Worm (Caenorhabditis elegans): ENCODE results near the gene bus-18.

DNA sequence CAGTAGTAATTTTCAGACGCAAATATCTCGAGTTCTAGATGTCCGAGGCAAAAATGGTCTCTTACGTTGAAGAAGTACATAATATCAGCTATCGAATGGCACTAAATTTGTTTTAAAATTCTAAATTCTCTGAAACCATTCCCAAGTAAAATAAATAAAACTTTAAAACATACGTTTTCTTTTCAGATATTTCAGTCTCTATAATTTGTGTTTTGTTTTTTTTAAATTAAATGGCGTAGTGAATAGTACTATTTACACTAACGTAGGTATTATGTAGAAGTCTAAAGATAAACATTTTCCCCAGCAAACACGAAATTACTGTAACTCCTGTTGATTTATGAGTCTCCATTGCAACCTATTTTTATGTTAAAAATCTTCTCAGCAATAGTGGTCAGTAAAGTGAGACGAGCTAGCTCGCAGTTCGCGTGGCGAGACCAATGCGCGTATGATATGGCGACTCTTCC, 43.8 kb downstream of the bus-18 start:
- TF ChIP-seq ama-1 (optimal IDR thresholded peaks at IDR 0.05) = no peak
- no peak for TF ChIP-seq ceh-13 (GFP tag; optimal IDR thresholded peaks at IDR 0.05)
- TF ChIP-seq aly-1 (tag; optimal IDR thresholded peaks at IDR 0.05) = no peak
- no peak for TF ChIP-seq ets-7 (tag; optimal IDR thresholded peaks at IDR 0.05)
- TF ChIP-seq sea-1 (GFP tag; conservative IDR thresholded peaks at IDR 0.05) = no peak
- TF ChIP-seq hmbx-1 (tag; optimal IDR thresholded peaks at IDR 0.05) = no peak
- TF ChIP-seq B0310.2 (tag; optimal IDR thresholded peaks at IDR 0.05) = no peak
- no peak for TF ChIP-seq tbx-37 (GFP tag; conservative IDR thresholded peaks at IDR 0.05)
- no peak for TF ChIP-seq pes-1 (GFP tag; IDR thresholded peaks at IDR 0.05)
